Fruit fly (Drosophila melanogaster) whole organism, embryonic: ENCODE measurements around the gene SsRbeta.

Experiments used
- Adf1 ChIP-seq: fragments of 200-800 bp; sonication (Bioruptor generic); IDR thresholded peaks from 2 replicates; pipeline ENCODE4 v1.3.6; 2022; ENCODE audit warnings: missing biosample characterization, missing genetic modification characterization
- CG10366 ChIP-seq: fragments of 200-800 bp; sonication (Bioruptor generic); IDR thresholded peaks from 2 replicates; pipeline ENCODE4 v1.3.6; 2022; ENCODE audit warnings: missing biosample characterization, missing genetic modification characterization
- CG10979 ChIP-seq: fragments of 200-800 bp; sonication (Bioruptor generic); optimal IDR thresholded peaks from 2 replicates; lab custom pipeline; 2018; ENCODE audit warnings: missing biosample characterization, mild to moderate bottlenecking, missing genetic modification characterization, moderate library complexity
- CG11085 ChIP-seq: fragments of 200-800 bp; sonication (Bioruptor generic); IDR thresholded peaks from 2 replicates; pipeline ENCODE4 v1.3.6; 2022; ENCODE audit warnings: missing biosample characterization, missing genetic modification characterization
- CG1233 ChIP-seq: fragments of 200-800 bp; sonication (Bioruptor generic); optimal IDR thresholded peaks from 4 replicates; lab custom pipeline; 2018; ENCODE audit warnings: missing biosample characterization, mild to moderate bottlenecking, missing genetic modification characterization
- CG12769 ChIP-seq: fragments of 200-800 bp; sonication (Bioruptor generic); optimal IDR thresholded peaks from 2 replicates; lab custom pipeline; 2019; ENCODE audit warnings: missing biosample characterization, mild to moderate bottlenecking, missing genetic modification characterization, moderate library complexity
- CG15696 ChIP-seq: fragments of 200-800 bp; sonication (Bioruptor generic); optimal IDR thresholded peaks from 2 replicates; lab custom pipeline; 2019; ENCODE audit warnings: missing biosample characterization, mild to moderate bottlenecking, missing genetic modification characterization, moderate library complexity
- CG16813 ChIP-seq: fragments of 200-800 bp; sonication (Bioruptor generic); IDR thresholded peaks from 3 replicates; pipeline ENCODE4 v1.3.6; 2022; ENCODE audit warnings: missing biosample characterization, missing genetic modification characterization; ENCODE audit not compliant: partially characterized antibody
- CG17328 ChIP-seq: fragments of 200-800 bp; sonication (Bioruptor generic); IDR thresholded peaks from 2 replicates; pipeline ENCODE4 v1.3.6; 2022; ENCODE audit warnings: missing biosample characterization, missing genetic modification characterization
- CG17361 ChIP-seq: fragments of 200-800 bp; sonication (Bioruptor generic); IDR thresholded peaks from 3 replicates; pipeline ENCODE4 v1.3.6; 2022; ENCODE audit warnings: missing biosample characterization, missing genetic modification characterization
- CG30403 ChIP-seq: fragments of 200-800 bp; sonication (Bioruptor generic); optimal IDR thresholded peaks from 3 replicates; lab custom pipeline; 2016; ENCODE audit warnings: missing biosample characterization, missing genetic modification characterization
- CG31441 ChIP-seq: fragments of 200-800 bp; sonication (Bioruptor generic); IDR thresholded peaks from 2 replicates; pipeline ENCODE4 v1.3.6; 2022; ENCODE audit warnings: missing biosample characterization, missing genetic modification characterization
- CG4282 ChIP-seq: fragments of 200-800 bp; sonication (Bioruptor generic); optimal IDR thresholded peaks from 2 replicates; lab custom pipeline; 2016; ENCODE audit warnings: missing biosample characterization, missing genetic modification characterization
- CG5953 ChIP-seq: fragments of 200-800 bp; sonication (Bioruptor generic); IDR thresholded peaks from 2 replicates; pipeline ENCODE4 v1.3.6; 2022; ENCODE audit warnings: missing biosample characterization, missing genetic modification characterization
- CG6854 ChIP-seq: fragments of 200-800 bp; sonication (Bioruptor generic); optimal IDR thresholded peaks from 3 replicates; lab custom pipeline; 2017; ENCODE audit warnings: missing biosample characterization, mild to moderate bottlenecking, missing genetic modification characterization
- CG9215 ChIP-seq: fragments of 200-800 bp; sonication (Bioruptor generic); IDR thresholded peaks from 2 replicates; pipeline ENCODE4 v1.3.6; 2022; ENCODE audit warnings: missing biosample characterization, missing genetic modification characterization
- CG9609 ChIP-seq: fragments of 200-800 bp; sonication (Bioruptor generic); optimal IDR thresholded peaks from 3 replicates; lab custom pipeline; 2016; ENCODE audit warnings: missing biosample characterization, missing genetic modification characterization
- Chrac-16 ChIP-seq: fragments of 200-800 bp; sonication (Bioruptor generic); optimal IDR thresholded peaks from 3 replicates; lab custom pipeline; 2016; ENCODE audit warnings: missing biosample characterization, missing genetic modification characterization
- Dbx ChIP-seq: fragments of 200-800 bp; sonication (Bioruptor generic); IDR thresholded peaks from 3 replicates; pipeline ENCODE4 v1.3.6; 2022; ENCODE audit warnings: missing biosample characterization, missing genetic modification characterization
- Hr3 ChIP-seq: fragments of 200-800 bp; sonication (Bioruptor generic); optimal IDR thresholded peaks from 3 replicates; lab custom pipeline; 2016; ENCODE audit warnings: missing biosample characterization, missing genetic modification characterization
- MBD-R2 ChIP-seq: fragments of 200-800 bp; sonication (Bioruptor generic); IDR thresholded peaks from 2 replicates; pipeline ENCODE4 v1.3.6; 2022; ENCODE audit warnings: missing biosample characterization, missing genetic modification characterization
- MTF-1 ChIP-seq: fragments of 200-800 bp; sonication (Bioruptor generic); optimal IDR thresholded peaks from 2 replicates; lab custom pipeline; 2018; ENCODE audit warnings: missing biosample characterization, mild to moderate bottlenecking, missing genetic modification characterization, borderline replicate concordance
- Pdp1 ChIP-seq, 2 experiments: fragments of 200-800 bp; sonication (Bioruptor generic); optimal IDR thresholded peaks; 3 replicates each; lab custom pipeline; 2016; ENCODE audit warnings: missing biosample characterization in 2 of 2, missing genetic modification characterization in 2 of 2, mild to moderate bottlenecking in 1 of 2, moderate library complexity in 1 of 2
- Ravus ChIP-seq: fragments of 200-800 bp; sonication (Bioruptor generic); IDR thresholded peaks from 2 replicates; pipeline ENCODE4 v1.3.6; 2022; ENCODE audit warnings: missing biosample characterization, missing genetic modification characterization
- Six4 ChIP-seq: fragments of 200-800 bp; sonication (Bioruptor generic); optimal IDR thresholded peaks from 2 replicates; lab custom pipeline; 2016; ENCODE audit warnings: missing biosample characterization, missing genetic modification characterization
- TFAM ChIP-seq: fragments of 200-800 bp; sonication (Bioruptor generic); optimal IDR thresholded peaks from 2 replicates; lab custom pipeline; 2017; ENCODE audit warnings: missing biosample characterization, missing genetic modification characterization, inconsistent platforms
- Taf1 ChIP-seq: fragments of 200-800 bp; sonication (Bioruptor generic); IDR thresholded peaks from 2 replicates; pipeline ENCODE4 v1.3.6; 2022; ENCODE audit warnings: missing biosample characterization, missing genetic modification characterization
- bbx ChIP-seq: fragments of 200-800 bp; sonication (Bioruptor generic); IDR thresholded peaks from 2 replicates; pipeline ENCODE4 v1.3.6; 2022; ENCODE audit warnings: missing biosample characterization, missing genetic modification characterization; ENCODE audit not compliant: partially characterized antibody
- dimm ChIP-seq: fragments of 200-800 bp; sonication (Bioruptor generic); IDR thresholded peaks from 2 replicates; pipeline ENCODE4 v1.3.6; 2022; ENCODE audit warnings: missing biosample characterization, missing genetic modification characterization
- disco-r ChIP-seq: fragments of 200-800 bp; sonication (Bioruptor generic); optimal IDR thresholded peaks from 2 replicates; lab custom pipeline; 2016; ENCODE audit warnings: missing biosample characterization, missing genetic modification characterization
- dmrt99B ChIP-seq: fragments of 200-800 bp; sonication (Bioruptor generic); optimal IDR thresholded peaks from 2 replicates; lab custom pipeline; 2018; ENCODE audit warnings: missing biosample characterization, mild to moderate bottlenecking, missing genetic modification characterization, moderate library complexity
- jigr1 ChIP-seq: fragments of 200-800 bp; sonication (Bioruptor generic); IDR thresholded peaks from 3 replicates; pipeline ENCODE4 v1.3.6; 2022; ENCODE audit warnings: missing biosample characterization, missing genetic modification characterization
- kay ChIP-seq: fragments of 200-800 bp; sonication (Bioruptor generic); optimal IDR thresholded peaks from 2 replicates; lab custom pipeline; 2016; ENCODE audit warnings: missing biosample characterization, missing genetic modification characterization
- knrl ChIP-seq: fragments of 200-800 bp; sonication (Bioruptor generic); IDR thresholded peaks from 3 replicates; pipeline ENCODE4 v1.3.6; 2022; ENCODE audit warnings: missing biosample characterization, missing genetic modification characterization; ENCODE audit not compliant: partially characterized antibody
- lab ChIP-seq: fragments of 200-800 bp; sonication (Bioruptor generic); optimal IDR thresholded peaks from 3 replicates; lab custom pipeline; 2017; ENCODE audit warnings: missing biosample characterization, missing genetic modification characterization, mild to moderate bottlenecking, moderate library complexity, missing genetic modification reagents
- lmd ChIP-seq: fragments of 200-800 bp; sonication (Bioruptor generic); IDR thresholded peaks from 2 replicates; pipeline ENCODE4 v1.3.6; 2022; ENCODE audit warnings: missing biosample characterization, missing genetic modification characterization
- maf-S ChIP-seq: fragments of 200-800 bp; sonication (Bioruptor generic); optimal IDR thresholded peaks from 2 replicates; lab custom pipeline; 2016; ENCODE audit warnings: missing biosample characterization, missing genetic modification characterization
- org-1 ChIP-seq: fragments of 200-800 bp; sonication (Bioruptor generic); optimal IDR thresholded peaks from 2 replicates; lab custom pipeline; 2017; ENCODE audit warnings: missing biosample characterization, missing genetic modification characterization
- pan ChIP-seq, 4 experiments: fragments of >200 bp in 3 of 4; fragments of 200-800 bp in 1 of 4; sonication (Bioruptor generic) in 1 of 4; optimal IDR thresholded peaks in 3 of 4; IDR thresholded peaks in 1 of 4; 2 replicates each; pipeline versions ENCODE4 v1.3.6 to Lab custom; 2017 to 2022; ENCODE audit warnings: missing biosample characterization in 2 of 4, missing genetic modification characterization in 2 of 4, mixed read lengths in 1 of 4
- pita ChIP-seq: fragments of 200-800 bp; sonication (Bioruptor generic); optimal IDR thresholded peaks from 2 replicates; lab custom pipeline; 2017; ENCODE audit warnings: missing biosample characterization, mild to moderate bottlenecking, missing genetic modification characterization
- psq ChIP-seq: fragments of 200-800 bp; sonication (Bioruptor generic); optimal IDR thresholded peaks from 2 replicates; lab custom pipeline; 2017; ENCODE audit warnings: missing biosample characterization, missing genetic modification characterization
- sc ChIP-seq, 3 experiments: fragments of >200 bp in 2 of 3; fragments of 200-800 bp in 1 of 3; sonication (Bioruptor generic) in 1 of 3; optimal IDR thresholded peaks; 2 replicates in 2 of 3; 3 replicates in 1 of 3; lab custom pipeline; 2017; ENCODE audit warnings: mild to moderate bottlenecking in 1 of 3, missing biosample characterization in 1 of 3, missing genetic modification characterization in 1 of 3, missing genetic modification reagents in 1 of 3
- sqz ChIP-seq: fragments of 200-800 bp; sonication (Bioruptor generic); optimal IDR thresholded peaks from 3 replicates; lab custom pipeline; 2018; ENCODE audit warnings: missing biosample characterization, mild to moderate bottlenecking, missing genetic modification characterization
- trh ChIP-seq: fragments of 200-800 bp; sonication (Bioruptor generic); optimal IDR thresholded peaks from 2 replicates; lab custom pipeline; 2016; ENCODE audit warnings: missing biosample characterization, missing genetic modification characterization
- vnd ChIP-seq: fragments of 200-800 bp; sonication (Bioruptor generic); IDR thresholded peaks from 3 replicates; pipeline ENCODE4 v1.3.6; 2022; ENCODE audit warnings: missing biosample characterization, missing genetic modification characterization; ENCODE audit not compliant: partially characterized antibody
- wor ChIP-seq: fragments of 200-800 bp; sonication (Bioruptor generic); IDR thresholded peaks from 2 replicates; pipeline ENCODE4 v1.3.6; 2022; ENCODE audit warnings: missing biosample characterization, missing genetic modification characterization
- yki ChIP-seq: fragments of >200 bp; optimal IDR thresholded peaks from 3 replicates; lab custom pipeline; 2018
- zfh1 ChIP-seq: fragments of 200-800 bp; sonication (Bioruptor generic); IDR thresholded peaks from 3 replicates; pipeline ENCODE4 v1.3.6; 2022; ENCODE audit warnings: missing biosample characterization, missing genetic modification characterization
- zfh2 ChIP-seq: fragments of 200-800 bp; sonication (Bioruptor generic); optimal IDR thresholded peaks from 2 replicates; lab custom pipeline; 2016; ENCODE audit warnings: missing biosample characterization, missing genetic modification characterization

The SsRbeta gene

dm6 chr3L:16161847-16162556 lies 32.6 kb downstream of the SsRbeta start (continued):
- TF ChIP-seq trh (GFP tag; lab: Kevin White, UChicago) (no peak), dimm (no peak), CG11085 (GFP tag; lab: Robert Waterston, UW) (no peak), dmrt99B (tag; lab: Kevin White, UChicago) (peak; percentile 85), zfh2 (GFP tag; lab: Kevin White, UChicago) (peak; percentile 77), CG17361 (GFP tag; lab: Robert Waterston, UW) (peak; percentile 76), pan (optimal IDR thresholded peaks at IDR 0.05; lab: Kevin White, UChicago) (no peak), pan (GFP tag; optimal IDR thresholded peaks at IDR 0.05 in 1 of 2, IDR thresholded peaks at IDR 0.05 in 1 of 2) (peak in 1 of 2 experiments; percentile 52), yki (no peak), CG10366 (GFP tag; lab: Robert Waterston, UW) (no peak; the same call in 1 of the 2 replicates), CG12769 (tag; lab: Kevin White, UChicago) (peak; percentile 19), jigr1 (no peak), vnd (GFP tag; lab: Robert Waterston, UW) (0 out of 3 replicates have a peak, but pooled peaks have one; percentile 20), MBD-R2 (GFP tag; lab: Robert Waterston, UW) (no peak; the same call in 1 of the 2 replicates), knrl (GFP tag; lab: Robert Waterston, UW) (no peak), bbx (no peak), CG9215 (GFP tag; lab: Robert Waterston, UW) (peak; percentile 69), zfh1 (GFP tag; lab: Robert Waterston, UW) (peak; percentile 40; the same call in 1 of the 3 replicates), CG10979 (tag; lab: Kevin White, UChicago) (peak; percentile 71), disco-r (no peak), Chrac-16 (GFP tag; lab: Kevin White, UChicago) (peak; percentile 62), pita (GFP tag; lab: Kevin White, UChicago) (no peak), CG16813 (GFP tag; lab: Robert Waterston, UW) (no peak), CG5953 (GFP tag; lab: Robert Waterston, UW) (no peak), lmd (GFP tag; lab: Robert Waterston, UW) (peak; percentile 64), CG4282 (GFP tag; lab: Kevin White, UChicago) (peak; percentile 47), Adf1 (GFP tag; lab: Robert Waterston, UW) (peak; percentile 52; the same call in 1 of the 2 replicates), Hr3 (GFP tag; lab: Kevin White, UChicago) (peak; percentile 72), Ravus (GFP tag; lab: Robert Waterston, UW) (no peak), Dbx (GFP tag; lab: Robert Waterston, UW) (peak; percentile 62; the same call in 2 of the 3 replicates), CG15696 (tag; lab: Kevin White, UChicago) (no peak), CG6854 (GFP tag; lab: Kevin White, UChicago) (peak; percentile 61), org-1 (peak; percentile 57), wor (GFP tag; lab: Robert Waterston, UW) (no peak), maf-S (GFP tag; lab: Kevin White, UChicago) (peak; percentile 31), CG31441 (GFP tag; lab: Robert Waterston, UW) (peak; percentile 77), Taf1 (GFP tag; lab: Robert Waterston, UW) (peak; percentile 56), lab (GFP tag; lab: Kevin White, UChicago) (peak; percentile 89), sqz (GFP tag; lab: Kevin White, UChicago) (peak; percentile 89), kay (no peak), CG30403 (GFP tag; lab: Kevin White, UChicago) (peak; percentile 68), CG9609 (GFP tag; lab: Kevin White, UChicago) (peak; percentile 48), MTF-1 (GFP tag; lab: Kevin White, UChicago) (peak; percentile 41), CG17328 (GFP tag; lab: Robert Waterston, UW) (peak; percentile 63), TFAM (GFP tag; lab: Kevin White, UChicago) (no peak), Six4 (GFP tag; lab: Kevin White, UChicago) (peak; percentile 37), CG1233 (GFP tag; lab: Kevin White, UChicago) (peak; percentile 51), Pdp1 (GFP tag; optimal IDR thresholded peaks at IDR 0.05; lab: Kevin White, UChicago) (peak; percentile 43 to 62), psq (GFP tag; lab: Kevin White, UChicago) (no peak), sc (optimal IDR thresholded peaks at IDR 0.05; lab: Kevin White, UChicago) (no peak), sc (GFP tag; optimal IDR thresholded peaks at IDR 0.05; lab: Kevin White, UChicago) (peak; percentile 18)
